Fruit fly (Drosophila melanogaster): ENCODE data around the gene CG17075.

Gene CG17075

dm6 chr2L:309177-309576 lies 41.9 kb upstream of the CG17075 start (continued):
- no peak for TF ChIP-seq Dfd (GFP tag; optimal IDR thresholded peaks at IDR 0.05)
- no peak for TF ChIP-seq CG17829 (tag; optimal IDR thresholded peaks at IDR 0.05)
- no peak for TF ChIP-seq Dll (GFP tag; IDR thresholded peaks at IDR 0.05; ENCODE audit: partially characterized antibody)
- TF ChIP-seq Atf6 (GFP tag; IDR thresholded peaks at IDR 0.05): no peak
- TF ChIP-seq gce (GFP tag; IDR thresholded peaks at IDR 0.05): no peak
- peak; percentile 40 for TF ChIP-seq CG2120 (GFP tag; optimal IDR thresholded peaks at IDR 0.05)
- TF ChIP-seq D19B (GFP tag; optimal IDR thresholded peaks at IDR 0.05): peak; percentile 89
- no peak for TF ChIP-seq hb (GFP tag; IDR thresholded peaks at IDR 0.05; ENCODE audit: partially characterized antibody)
- TF ChIP-seq az2 (GFP tag; optimal IDR thresholded peaks at IDR 0.05): no peak
- TF ChIP-seq shn (GFP tag; optimal IDR thresholded peaks at IDR 0.05): peak; percentile 26
- TF ChIP-seq Hr51 (GFP tag; optimal IDR thresholded peaks at IDR 0.05): peak in 1 of 2 experiments; percentile 14
- peak; percentile 2 for TF ChIP-seq CG16815 (GFP tag; optimal IDR thresholded peaks at IDR 0.05)
- TF ChIP-seq CG12071 (GFP tag; optimal IDR thresholded peaks at IDR 0.05): no peak
- TF ChIP-seq pho (GFP tag; optimal IDR thresholded peaks at IDR 0.05): no peak
- no peak for TF ChIP-seq HmgD (GFP tag; optimal IDR thresholded peaks at IDR 0.05)
- no peak for TF ChIP-seq gsb (GFP tag; IDR thresholded peaks at IDR 0.05)
- TF ChIP-seq CG1602 (GFP tag; optimal IDR thresholded peaks at IDR 0.05): no peak
- TF ChIP-seq NC2α (GFP tag; optimal IDR thresholded peaks at IDR 0.05): no peak
- no peak for TF ChIP-seq knrl (GFP tag; IDR thresholded peaks at IDR 0.05; ENCODE audit: partially characterized antibody)
- TF ChIP-seq crp (GFP tag; optimal IDR thresholded peaks at IDR 0.05): no peak
- peak; percentile 30 for TF ChIP-seq PHDP (tag; optimal IDR thresholded peaks at IDR 0.05)
- TF ChIP-seq CG3163 (GFP tag; optimal IDR thresholded peaks at IDR 0.05): no peak
- no peak for TF ChIP-seq CG6683 (GFP tag; optimal IDR thresholded peaks at IDR 0.05)
- no peak for TF ChIP-seq tna (GFP tag; IDR thresholded peaks at IDR 0.05; ENCODE audit: partially characterized antibody)
- peak; percentile 27; the same call in 2 of the 3 replicates for TF ChIP-seq dysf (GFP tag; IDR thresholded peaks at IDR 0.05)
- peak in 1 of 2 experiments; percentile 59 for TF ChIP-seq eve (GFP tag; optimal IDR thresholded peaks at IDR 0.05)
- no peak for TF ChIP-seq CG2116 (GFP tag; optimal IDR thresholded peaks at IDR 0.05)
- no peak for TF ChIP-seq emc (GFP tag; optimal IDR thresholded peaks at IDR 0.05)
- TF ChIP-seq CG14710 (tag; optimal IDR thresholded peaks at IDR 0.05): no peak
- TF ChIP-seq bab2 (GFP tag; optimal IDR thresholded peaks at IDR 0.05): no peak
- peak; percentile 4 for TF ChIP-seq Hsf (GFP tag; optimal IDR thresholded peaks at IDR 0.05)
- TF ChIP-seq sens-2 (GFP tag; IDR thresholded peaks at IDR 0.05): no peak
- no peak for TF ChIP-seq crol (GFP tag; IDR thresholded peaks at IDR 0.05)
- no peak for TF ChIP-seq CG1832 (GFP tag; optimal IDR thresholded peaks at IDR 0.05)
- no peak for TF ChIP-seq chm (GFP tag; IDR thresholded peaks at IDR 0.05)
- no peak for TF ChIP-seq CG1647 (GFP tag; optimal IDR thresholded peaks at IDR 0.05)
- no peak for TF ChIP-seq run (tag; optimal IDR thresholded peaks at IDR 0.05)
- no peak for TF ChIP-seq odd (GFP tag; optimal IDR thresholded peaks at IDR 0.05)
- peak; percentile 13 for TF ChIP-seq ind (GFP tag; optimal IDR thresholded peaks at IDR 0.05)
- no peak for TF ChIP-seq CG34422 (GFP tag; IDR thresholded peaks at IDR 0.05)
- no peak for TF ChIP-seq CG10543 (GFP tag; optimal IDR thresholded peaks at IDR 0.05)
- no peak for TF ChIP-seq CG10431 (GFP tag; optimal IDR thresholded peaks at IDR 0.05)
- TF ChIP-seq CG3838 (GFP tag; optimal IDR thresholded peaks at IDR 0.05): no peak
- TF ChIP-seq CG9797 (GFP tag; optimal IDR thresholded peaks at IDR 0.05): no peak
- TF ChIP-seq grau (tag; optimal IDR thresholded peaks at IDR 0.05): peak; percentile 23
- no peak for TF ChIP-seq corto (GFP tag; optimal IDR thresholded peaks at IDR 0.05)
- TF ChIP-seq CG15073 (GFP tag; optimal IDR thresholded peaks at IDR 0.05): no peak
- TF ChIP-seq ato (GFP tag; IDR thresholded peaks at IDR 0.05; ENCODE audit: partially characterized antibody): no peak
- TF ChIP-seq nerfin-2 (GFP tag; IDR thresholded peaks at IDR 0.05; ENCODE audit: partially characterized antibody): no peak
- TF ChIP-seq Oli (tag; optimal IDR thresholded peaks at IDR 0.05): peak; percentile 6
- TF ChIP-seq CG2678 (tag; optimal IDR thresholded peaks at IDR 0.05): peak; percentile 38
